Worm (Caenorhabditis elegans): ENCODE measurements around the gene K06A9.1.

- TF ChIP-seq egl-13 (tag; optimal IDR thresholded peaks at IDR 0.05) = no peak
- TF ChIP-seq tlp-1 (tag; optimal IDR thresholded peaks at IDR 0.05) = no peak
- TF ChIP-seq snpc-4 (tag; optimal IDR thresholded peaks at IDR 0.05) = no peak
- no peak for TF ChIP-seq aha-1 (tag; optimal IDR thresholded peaks at IDR 0.05)
Measured at ce11 chrX:1568377-1568776, 21.1 kb downstream of the K06A9.1 start, which contains the start of gene H02F09.3.
